Worm (Caenorhabditis elegans) whole organism, L4 larva: ENCODE data around the gene mcd-1.

ENCODE experiments used
- D1046.2 ChIP-seq: fragments of 200-800 bp; sonication (Bioruptor generic); IDR thresholded peaks from 2 replicates; pipeline ENCODE4 v1.3.6; 2022; ENCODE audit warnings: missing genetic modification characterization, missing compliant biosample characterization
- F10B5.3 ChIP-seq: sonication (generic microtip); optimal IDR thresholded peaks from 2 replicates; lab custom pipeline; 2016; ENCODE audit warnings: mild to moderate bottlenecking, missing genetic modification characterization, missing compliant biosample characterization
- F26F4.8 ChIP-seq: fragments of 200-800 bp; sonication (Bioruptor generic); conservative IDR thresholded peaks from 2 replicates; pipeline ENCODE4 v1.3.6; 2022; ENCODE audit warnings: missing genetic modification characterization, missing compliant biosample characterization
- R02D3.7 ChIP-seq: fragments of 150-350 bp; sonication (generic microtip); optimal IDR thresholded peaks from 3 replicates; lab custom pipeline; 2014; ENCODE audit warnings: missing biosample characterization, missing genetic modification characterization
- Y5F2A.4 ChIP-seq: fragments of 200-800 bp; sonication (Bioruptor generic); optimal IDR thresholded peaks from 2 replicates; lab custom pipeline; 2018; ENCODE audit warnings: mild to moderate bottlenecking, missing genetic modification characterization, missing compliant biosample characterization
- aha-1 ChIP-seq: fragments of 150-350 bp; peaks from one replicate; lab custom pipeline; 2014; ENCODE audit warnings: missing biosample characterization, missing genetic modification characterization
- arid-1 ChIP-seq: fragments of 200-800 bp; sonication (Bioruptor generic); conservative IDR thresholded peaks from 2 replicates; pipeline ENCODE4 v1.3.6; 2022; ENCODE audit warnings: missing genetic modification reagents, missing genetic modification characterization, missing compliant biosample characterization
- attf-4 ChIP-seq: sonication (generic microtip); optimal IDR thresholded peaks from 3 replicates; lab custom pipeline; 2017; ENCODE audit warnings: missing biosample characterization, missing genetic modification characterization
- ceh-20 ChIP-seq: fragments of 200-800 bp; sonication (Bioruptor generic); IDR thresholded peaks from 2 replicates; pipeline ENCODE4 v1.3.6; 2022; ENCODE audit warnings: missing genetic modification reagents, missing genetic modification characterization, missing compliant biosample characterization
- ceh-44 ChIP-seq: fragments of 200-800 bp; sonication (Bioruptor generic); IDR thresholded peaks from 2 replicates; pipeline ENCODE4 v1.3.6; 2022; ENCODE audit warnings: missing genetic modification reagents, missing genetic modification characterization, missing compliant biosample characterization
- ceh-62 ChIP-seq: sonication (generic microtip); optimal IDR thresholded peaks from 2 replicates; lab custom pipeline; 2017; ENCODE audit warnings: missing biosample characterization, missing genetic modification characterization
- cey-2 ChIP-seq: sonication (generic microtip); optimal IDR thresholded peaks from 3 replicates; lab custom pipeline; 2017; ENCODE audit warnings: missing genetic modification characterization, mild to moderate bottlenecking, missing compliant biosample characterization, antibody characterized with exemption, borderline replicate concordance; ENCODE audit not compliant: insufficient read depth
- ctbp-1 ChIP-seq: fragments of 200-800 bp; sonication (Bioruptor generic); IDR thresholded peaks from 2 replicates; pipeline ENCODE4 v1.3.6; 2022; ENCODE audit warnings: missing genetic modification reagents, missing genetic modification characterization, missing compliant biosample characterization
- dmd-9 ChIP-seq: fragments of 200-800 bp; sonication (Bioruptor generic); IDR thresholded peaks from 2 replicates; pipeline ENCODE4 v1.3.6; 2022; ENCODE audit warnings: missing genetic modification reagents, missing genetic modification characterization, missing compliant biosample characterization
- duxl-1 ChIP-seq: sonication (generic microtip); optimal IDR thresholded peaks from 2 replicates; lab custom pipeline; 2016; ENCODE audit warnings: mild to moderate bottlenecking, missing genetic modification characterization, moderate library complexity, missing compliant biosample characterization; ENCODE audit not compliant: poor library complexity
- egl-43 ChIP-seq: fragments of 200-800 bp; sonication (Bioruptor generic); IDR thresholded peaks from 2 replicates; pipeline ENCODE4 v1.3.6; 2022; ENCODE audit warnings: missing genetic modification reagents, missing genetic modification characterization, missing compliant biosample characterization
- hif-1 ChIP-seq, 2 experiments: sonication (generic microtip); optimal IDR thresholded peaks; 2 replicates each; lab custom pipeline; 2016 to 2017; ENCODE audit warnings: missing compliant biosample characterization in 2 of 2, missing genetic modification characterization in 2 of 2, missing genetic modification reagents in 2 of 2, missing genotype in 2 of 2, mild to moderate bottlenecking in 1 of 2
- hlh-30 ChIP-seq: sonication (generic microtip); optimal IDR thresholded peaks from 2 replicates; lab custom pipeline; 2017; ENCODE audit warnings: antibody characterized with exemption, mild to moderate bottlenecking, missing genetic modification characterization, missing compliant biosample characterization; ENCODE audit not compliant: insufficient read depth
- lin-29 ChIP-seq: fragments of 200-800 bp; sonication (Bioruptor generic); IDR thresholded peaks from 2 replicates; pipeline ENCODE4 v1.3.6; 2022; ENCODE audit warnings: missing genetic modification reagents, missing genetic modification characterization, missing compliant biosample characterization
- lin-39 ChIP-seq: fragments of 150-350 bp; optimal IDR thresholded peaks from 2 replicates; lab custom pipeline; 2014; ENCODE audit warnings: missing biosample characterization, missing genetic modification reagents, missing genetic modification characterization
- lir-3 ChIP-seq: sonication (generic microtip); optimal IDR thresholded peaks from 2 replicates; lab custom pipeline; 2016; ENCODE audit warnings: mild to moderate bottlenecking, missing genetic modification characterization, missing compliant biosample characterization
- madf-9 ChIP-seq: fragments of 200-800 bp; sonication (Bioruptor generic); conservative IDR thresholded peaks from 2 replicates; pipeline ENCODE4 v1.3.6; 2022; ENCODE audit warnings: missing genetic modification reagents, missing genetic modification characterization, missing compliant biosample characterization
- mdt-29 ChIP-seq: fragments of 200-800 bp; sonication (Bioruptor generic); IDR thresholded peaks from 2 replicates; pipeline ENCODE4 v1.3.6; 2022; ENCODE audit warnings: missing genetic modification reagents, missing genetic modification characterization, missing compliant biosample characterization
- mep-1 ChIP-seq: fragments of 150-350 bp; sonication (generic microtip); optimal IDR thresholded peaks from 3 replicates; lab custom pipeline; 2014; ENCODE audit warnings: missing biosample characterization, missing genetic modification characterization
- mxl-2 ChIP-seq: fragments of 200-800 bp; sonication (Bioruptor generic); conservative IDR thresholded peaks from 2 replicates; pipeline ENCODE4 v1.3.6; 2022; ENCODE audit warnings: missing genetic modification reagents, missing genetic modification characterization, missing compliant biosample characterization
- nhr-102 ChIP-seq: sonication (generic microtip); optimal IDR thresholded peaks from 2 replicates; lab custom pipeline; 2016; ENCODE audit warnings: mild to moderate bottlenecking, missing genetic modification characterization, moderate library complexity, missing compliant biosample characterization
- nhr-111 ChIP-seq: fragments of 200-800 bp; sonication (Bioruptor generic); optimal IDR thresholded peaks from 2 replicates; lab custom pipeline; 2018; ENCODE audit warnings: mild to moderate bottlenecking, missing genetic modification characterization, missing compliant biosample characterization
- nhr-237 ChIP-seq: sonication (generic microtip); optimal IDR thresholded peaks from 2 replicates; lab custom pipeline; 2017; ENCODE audit warnings: missing biosample characterization, missing genetic modification characterization
- set-16 ChIP-seq: fragments of 200-800 bp; sonication (Bioruptor generic); IDR thresholded peaks from 2 replicates; pipeline ENCODE4 v1.3.6; 2022; ENCODE audit warnings: missing genetic modification reagents, missing genetic modification characterization, missing compliant biosample characterization
- snpc-4 ChIP-seq: fragments of 150-350 bp; optimal IDR thresholded peaks from 2 replicates; lab custom pipeline; 2014; ENCODE audit warnings: missing biosample characterization, missing genetic modification characterization
- tra-1 ChIP-seq: fragments of 200-800 bp; sonication (Bioruptor generic); IDR thresholded peaks from 2 replicates; pipeline ENCODE4 v1.3.6; 2022; ENCODE audit warnings: missing genetic modification reagents, missing genetic modification characterization, missing compliant biosample characterization
- unc-39 ChIP-seq: sonication (generic microtip); optimal IDR thresholded peaks from 2 replicates; lab custom pipeline; 2017; ENCODE audit warnings: missing biosample characterization, missing genetic modification characterization
- unc-62 ChIP-seq, 3 experiments: fragments of 150-350 bp in 1 of 3; sonication (generic microtip); optimal IDR thresholded peaks in 2 of 3; peaks in 1 of 3; 1 replicate in 1 of 3; 2 replicates in 2 of 3; lab custom pipeline; 2014 to 2017; ENCODE audit warnings: missing biosample characterization in 3 of 3, missing genetic modification characterization in 3 of 3, missing genetic modification reagents in 3 of 3, missing genotype in 1 of 3
- vab-7 ChIP-seq: fragments of 200-800 bp; sonication (Bioruptor generic); IDR thresholded peaks from 2 replicates; pipeline ENCODE4 v1.3.6; 2022; ENCODE audit warnings: missing genetic modification reagents, missing genetic modification characterization, missing compliant biosample characterization
- ztf-11 ChIP-seq: fragments of 150-350 bp; optimal IDR thresholded peaks from 2 replicates; lab custom pipeline; 2014; ENCODE audit warnings: missing biosample characterization, missing genetic modification characterization

mcd-1 gene

DNA sequence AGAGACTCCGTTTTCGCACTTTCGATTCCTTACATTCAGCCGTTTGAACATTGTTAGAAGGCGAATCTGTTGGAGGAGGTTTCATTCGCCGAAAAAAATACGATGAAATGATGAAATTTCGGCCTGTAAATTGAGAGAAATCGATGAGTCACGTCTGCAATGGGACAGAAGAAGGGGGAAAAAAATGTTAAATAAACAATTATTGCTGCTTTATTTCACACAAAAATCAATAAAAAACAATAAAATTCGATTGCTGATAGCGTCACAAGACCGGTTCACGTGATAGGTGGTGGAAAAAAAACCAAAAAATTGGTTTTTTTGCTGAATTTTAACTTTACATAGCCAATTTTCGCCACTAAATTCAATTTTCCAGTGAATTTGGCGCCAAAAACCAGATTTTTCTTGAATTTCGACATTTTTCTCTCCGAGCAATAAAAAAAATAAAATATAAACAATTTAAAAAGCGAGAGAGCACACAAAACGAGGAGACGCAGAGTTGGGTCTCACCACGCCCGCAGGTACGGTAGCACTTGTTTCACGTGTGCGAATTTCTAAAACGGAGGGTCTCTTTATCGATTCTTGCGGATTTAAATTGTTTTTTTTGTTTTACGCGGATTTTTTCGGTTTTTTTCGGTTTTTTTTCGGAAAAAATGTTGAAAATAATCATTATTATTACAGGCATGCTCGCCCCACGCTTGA is 16.0 kb upstream of the mcd-1 start, which contains the start of the genes cup-14 and ndub-8 (continued):
- TF ChIP-seq unc-62 (GFP tag; optimal IDR thresholded peaks at IDR 0.05 in 1 of 2; lab: Kevin White, UChicago): peak in 1 of 2 experiments; percentile 38
- TF ChIP-seq unc-62 (tag; optimal IDR thresholded peaks at IDR 0.05; lab: Kevin White, UChicago): no peak
- no peak for TF ChIP-seq lir-3
- TF ChIP-seq mdt-29 (GFP tag; lab: Robert Waterston, UW): no peak
- TF ChIP-seq cey-2: no peak
- TF ChIP-seq attf-4 (tag; lab: Kevin White, UChicago): peak; percentile 6
- no peak for TF ChIP-seq ctbp-1
- TF ChIP-seq tra-1: no peak
- peak; percentile 87 for TF ChIP-seq mep-1
- TF ChIP-seq madf-9: no peak
- no peak for TF ChIP-seq nhr-237 (tag; lab: Kevin White, UChicago)
- TF ChIP-seq Y5F2A.4 (GFP tag; lab: Kevin White, UChicago): no peak
- no peak for TF ChIP-seq ztf-11 (tag; lab: Kevin White, UChicago)
- 0 out of 2 replicates have a peak, but pooled peaks have one; percentile 62 for TF ChIP-seq ceh-20 (GFP tag; lab: Robert Waterston, UW)
- no peak for TF ChIP-seq mxl-2
- peak; percentile 98 for TF ChIP-seq hlh-30 (tag; lab: Kevin White, UChicago)
- TF ChIP-seq unc-39 (tag; lab: Kevin White, UChicago): no peak
- no peak for TF ChIP-seq F26F4.8 (GFP tag; lab: Robert Waterston, UW)
- TF ChIP-seq ceh-62 (tag; lab: Kevin White, UChicago): no peak
- TF ChIP-seq vab-7: 0 out of 2 replicates have a peak, but pooled peaks have one; percentile 10
- TF ChIP-seq D1046.2 (GFP tag; lab: Robert Waterston, UW): peak; percentile 99
- peak in 1 of 2 experiments; percentile 67 for TF ChIP-seq hif-1 (tag; optimal IDR thresholded peaks at IDR 0.05; lab: Kevin White, UChicago)
- TF ChIP-seq nhr-111: no peak
- TF ChIP-seq R02D3.7 (tag; lab: Kevin White, UChicago): no peak
- no peak for TF ChIP-seq ceh-44 (GFP tag; lab: Robert Waterston, UW)
- peak; percentile 77 for TF ChIP-seq aha-1 (tag; lab: Kevin White, UChicago)

DNA sequence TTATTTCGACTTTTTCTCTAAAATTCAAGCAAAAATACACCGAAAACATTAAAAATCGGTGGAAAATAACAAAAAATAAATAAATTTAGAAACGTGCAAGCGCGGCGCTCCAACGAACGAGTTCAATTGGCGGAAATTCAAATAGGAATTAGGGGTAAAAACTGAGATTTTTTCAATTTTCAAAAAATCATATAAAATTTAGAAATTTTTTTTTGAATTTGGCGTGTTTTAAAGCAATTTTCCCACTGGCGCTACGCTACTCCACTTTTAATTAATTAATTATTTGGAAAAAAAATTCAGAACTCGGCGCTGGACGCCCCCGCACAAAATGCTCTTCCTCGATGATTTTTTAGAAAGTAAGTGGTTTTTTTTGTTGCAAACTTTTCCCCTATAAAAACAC is 12.6 kb upstream of the mcd-1 start, which contains the start of gene ing-3:
TSS of gene ing-3 (plus strand) at position 301 of the 400 bp plus-strand sequence.
- TF ChIP-seq snpc-4 (tag; lab: Kevin White, UChicago): no peak

DNA sequence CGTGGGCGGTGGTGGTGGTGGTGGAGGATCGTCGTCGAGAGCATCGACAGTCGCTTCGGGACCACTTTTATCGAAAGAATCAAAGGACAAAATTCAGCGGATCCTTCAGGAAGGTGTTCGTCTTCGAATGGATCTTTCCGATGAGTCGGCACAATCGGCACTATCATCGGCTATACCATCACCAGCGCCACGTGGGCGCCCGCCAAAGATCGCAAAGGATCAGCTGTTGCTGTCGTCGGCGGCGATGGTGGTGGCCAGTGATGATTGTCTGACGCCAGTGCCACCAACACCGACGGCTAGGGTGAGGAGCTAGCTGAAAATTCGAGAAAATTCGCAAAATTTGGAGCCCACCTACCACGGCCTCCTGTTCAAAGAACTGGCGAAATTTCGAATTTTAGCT is 10.3 kb upstream of the mcd-1 start:
- TF ChIP-seq arid-1 (GFP tag; lab: Robert Waterston, UW): no peak
- 0 out of 2 replicates have a peak, but pooled peaks have one; percentile 61 for TF ChIP-seq egl-43 (GFP tag; lab: Robert Waterston, UW)
- no peak for TF ChIP-seq snpc-4 (tag; lab: Kevin White, UChicago)
- peak; percentile 64 for TF ChIP-seq set-16 (GFP tag; lab: Robert Waterston, UW)
- TF ChIP-seq aha-1 (tag; lab: Kevin White, UChicago): peak; percentile 88
- no peak for TF ChIP-seq F10B5.3 (tag; lab: Kevin White, UChicago)
- TF ChIP-seq dmd-9 (GFP tag; lab: Robert Waterston, UW): no peak
- TF ChIP-seq duxl-1 (tag; lab: Kevin White, UChicago): no peak
- no peak for TF ChIP-seq nhr-102 (tag; lab: Kevin White, UChicago)
- no peak for TF ChIP-seq madf-9
- TF ChIP-seq lin-39 (tag; lab: Kevin White, UChicago): no peak

DNA sequence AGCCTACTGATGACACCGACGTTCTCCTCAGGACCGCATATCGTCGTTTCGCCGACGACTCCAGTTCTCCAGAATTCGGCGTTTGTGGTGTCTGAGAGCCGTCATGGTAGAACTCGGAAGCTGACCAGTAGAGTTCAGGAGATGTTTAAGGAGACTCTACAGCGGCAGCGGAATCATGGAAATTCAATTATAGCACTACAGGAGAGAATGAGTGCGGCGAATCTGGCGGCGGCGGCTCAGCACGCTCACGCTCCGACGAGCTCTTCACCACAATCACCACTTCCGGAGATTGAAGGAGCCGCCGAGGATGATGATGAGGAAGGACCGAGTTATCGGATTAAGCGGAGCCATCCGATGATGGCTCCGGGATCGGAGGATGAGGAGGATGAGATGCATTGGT is 8.8 kb upstream of the mcd-1 start:
- TF ChIP-seq set-16 (GFP tag; lab: Robert Waterston, UW): peak; percentile 79
- TF ChIP-seq lin-29 (GFP tag; lab: Robert Waterston, UW): no peak
